Comparison of ENCODE assay signal across 1 fruit fly cellular context in genomic region chr3R:24100717-24101116, dm6.
A peak's percentile ranks its signal among the peaks of the same experiment; 100 is the strongest.
TF ChIP-seq lines count a peak whose summit lies in the region.

No protein-coding gene starts in this region.

TF ChIP-seq in whole organism, embryonic, 481 proteins besides CTCF, POLR2A, EP300 and RAD21 (continued from another document and continues in another):
- TF ChIP-seq CG12744 (GFP tag; optimal IDR thresholded peaks at IDR 0.05; lab: Kevin White, UChicago): no peak
- no peak for TF ChIP-seq CkIIα-i1 (GFP tag; IDR thresholded peaks at IDR 0.05; lab: Robert Waterston, UW)
- no peak for TF ChIP-seq caup (GFP tag; optimal IDR thresholded peaks at IDR 0.05; lab: Kevin White, UChicago; ENCODE audit: severe bottlenecking)
- no peak for TF ChIP-seq HLH4C (GFP tag; IDR thresholded peaks at IDR 0.05; lab: Robert Waterston, UW; ENCODE audit: partially characterized antibody)
- no peak for TF ChIP-seq h (optimal IDR thresholded peaks at IDR 0.05; lab: Kevin White, UChicago)
- TF ChIP-seq tap (tag; optimal IDR thresholded peaks at IDR 0.05; lab: Kevin White, UChicago): no peak
- no peak for TF ChIP-seq CG3407 (GFP tag; optimal IDR thresholded peaks at IDR 0.05; lab: Kevin White, UChicago)
- TF ChIP-seq CG10267 (tag; optimal IDR thresholded peaks at IDR 0.05; lab: Kevin White, UChicago): no peak
- TF ChIP-seq CG8359 (GFP tag; optimal IDR thresholded peaks at IDR 0.05; lab: Kevin White, UChicago; ENCODE audit: borderline replicate concordance): no peak
- no peak for TF ChIP-seq zen2 (GFP tag; IDR thresholded peaks at IDR 0.05; lab: Robert Waterston, UW; ENCODE audit: partially characterized antibody)
- TF ChIP-seq CG2889 (GFP tag; IDR thresholded peaks at IDR 0.05; lab: Robert Waterston, UW): no peak
- TF ChIP-seq MESR4 (GFP tag; optimal IDR thresholded peaks at IDR 0.05; lab: Kevin White, UChicago): no peak
- no peak for TF ChIP-seq CG6175 (GFP tag; IDR thresholded peaks at IDR 0.05; lab: Robert Waterston, UW)
- TF ChIP-seq CG14667 (GFP tag; IDR thresholded peaks at IDR 0.05; lab: Robert Waterston, UW): 0 out of 2 replicates have a peak, but pooled peaks have one; percentile 15
- TF ChIP-seq CG15696 (tag; optimal IDR thresholded peaks at IDR 0.05; lab: Kevin White, UChicago): no peak
- TF ChIP-seq Pdp1 (GFP tag; optimal IDR thresholded peaks at IDR 0.05; lab: Kevin White, UChicago): peak in 1 of 2 experiments; percentile 8
- TF ChIP-seq CG10209 (GFP tag; optimal IDR thresholded peaks at IDR 0.05; lab: Kevin White, UChicago): no peak
- peak; percentile 42 for TF ChIP-seq CG7839 (tag; optimal IDR thresholded peaks at IDR 0.05; lab: Kevin White, UChicago)
- no peak for TF ChIP-seq onecut (GFP tag; IDR thresholded peaks at IDR 0.05; lab: Robert Waterston, UW)
- TF ChIP-seq Abd-B (GFP tag; optimal IDR thresholded peaks at IDR 0.05; lab: Kevin White, UChicago): peak; percentile 21
- no peak for TF ChIP-seq CG4707 (GFP tag; optimal IDR thresholded peaks at IDR 0.05; lab: Kevin White, UChicago)
- no peak for TF ChIP-seq az2 (GFP tag; optimal IDR thresholded peaks at IDR 0.05; lab: Kevin White, UChicago)
- no peak for TF ChIP-seq Scr (GFP tag; IDR thresholded peaks at IDR 0.05; lab: Robert Waterston, UW; ENCODE audit: partially characterized antibody)
- no peak for TF ChIP-seq YL-1 (GFP tag; optimal IDR thresholded peaks at IDR 0.05; lab: Kevin White, UChicago)
- TF ChIP-seq ken (GFP tag; IDR thresholded peaks at IDR 0.05; lab: Robert Waterston, UW): no peak
- peak; percentile 42 for TF ChIP-seq lab (GFP tag; optimal IDR thresholded peaks at IDR 0.05; lab: Kevin White, UChicago)
- TF ChIP-seq chif (GFP tag; optimal IDR thresholded peaks at IDR 0.05; lab: Kevin White, UChicago): no peak
- no peak for TF ChIP-seq Dref (GFP tag; IDR thresholded peaks at IDR 0.05; lab: Robert Waterston, UW)
- no peak for TF ChIP-seq ash1 (GFP tag; optimal IDR thresholded peaks at IDR 0.05; lab: Kevin White, UChicago)
- no peak for TF ChIP-seq hth (optimal IDR thresholded peaks at IDR 0.05; lab: Kevin White, UChicago)
- TF ChIP-seq sd (tag; optimal IDR thresholded peaks at IDR 0.05; lab: Kevin White, UChicago): no peak
- no peak for TF ChIP-seq CG10979 (tag; optimal IDR thresholded peaks at IDR 0.05; lab: Kevin White, UChicago)
- no peak for TF ChIP-seq Hmx (GFP tag; optimal IDR thresholded peaks at IDR 0.05; lab: Kevin White, UChicago)
- TF ChIP-seq cato (GFP tag; optimal IDR thresholded peaks at IDR 0.05; lab: Kevin White, UChicago; ENCODE audit: borderline replicate concordance): no peak
- no peak for TF ChIP-seq stwl (tag; optimal IDR thresholded peaks at IDR 0.05; lab: Kevin White, UChicago)
- no peak for TF ChIP-seq CG11247 (GFP tag; IDR thresholded peaks at IDR 0.05; lab: Robert Waterston, UW)
- TF ChIP-seq CG10366 (GFP tag; IDR thresholded peaks at IDR 0.05; lab: Robert Waterston, UW): peak; percentile 11; the same call in 1 of the 2 replicates
- peak; percentile 3 for TF ChIP-seq CG9609 (GFP tag; optimal IDR thresholded peaks at IDR 0.05; lab: Kevin White, UChicago)
- no peak for TF ChIP-seq CG6272 (GFP tag; IDR thresholded peaks at IDR 0.05; lab: Robert Waterston, UW)
- TF ChIP-seq CG16863 (GFP tag; optimal IDR thresholded peaks at IDR 0.05; lab: Kevin White, UChicago): no peak
- TF ChIP-seq Chrac-16 (GFP tag; optimal IDR thresholded peaks at IDR 0.05; lab: Kevin White, UChicago): no peak
- TF ChIP-seq CG6254 (GFP tag; optimal IDR thresholded peaks at IDR 0.05; lab: Kevin White, UChicago): no peak
- TF ChIP-seq corto (GFP tag; optimal IDR thresholded peaks at IDR 0.05; lab: Kevin White, UChicago): no peak
- peak; percentile 0 for TF ChIP-seq bab2 (GFP tag; optimal IDR thresholded peaks at IDR 0.05; lab: Kevin White, UChicago)
- peak; percentile 2 for TF ChIP-seq Myb (GFP tag; optimal IDR thresholded peaks at IDR 0.05; lab: Kevin White, UChicago)
- no peak for TF ChIP-seq CG1024 (GFP tag; IDR thresholded peaks at IDR 0.05; lab: Robert Waterston, UW)
- TF ChIP-seq ato (GFP tag; IDR thresholded peaks at IDR 0.05; lab: Robert Waterston, UW; ENCODE audit: partially characterized antibody): no peak
- peak; percentile 59 for TF ChIP-seq psq (GFP tag; optimal IDR thresholded peaks at IDR 0.05; lab: Kevin White, UChicago)
- TF ChIP-seq CG34422 (GFP tag; IDR thresholded peaks at IDR 0.05; lab: Robert Waterston, UW): no peak
- peak; percentile 34; the same call in 1 of the 2 replicates for TF ChIP-seq lmd (GFP tag; IDR thresholded peaks at IDR 0.05; lab: Robert Waterston, UW)
- peak; percentile 21 for TF ChIP-seq CoRest (tag; optimal IDR thresholded peaks at IDR 0.05; lab: Kevin White, UChicago)
- TF ChIP-seq bbx (GFP tag; IDR thresholded peaks at IDR 0.05; lab: Robert Waterston, UW; ENCODE audit: partially characterized antibody): no peak
- TF ChIP-seq Camta (GFP tag; optimal IDR thresholded peaks at IDR 0.05; lab: Kevin White, UChicago): no peak
- TF ChIP-seq CG9932 (GFP tag; IDR thresholded peaks at IDR 0.05; lab: Robert Waterston, UW): peak; percentile 71
- TF ChIP-seq odd (GFP tag; optimal IDR thresholded peaks at IDR 0.05; lab: Kevin White, UChicago): no peak
- no peak for TF ChIP-seq CG18476 (GFP tag; optimal IDR thresholded peaks at IDR 0.05; lab: Kevin White, UChicago)
- no peak for TF ChIP-seq Sox100B (GFP tag; optimal IDR thresholded peaks at IDR 0.05; lab: Kevin White, UChicago)
- TF ChIP-seq tio (GFP tag; optimal IDR thresholded peaks at IDR 0.05; lab: Kevin White, UChicago): no peak
- TF ChIP-seq nerfin-1 (tag; optimal IDR thresholded peaks at IDR 0.05; lab: Kevin White, UChicago): no peak
- TF ChIP-seq ind (GFP tag; optimal IDR thresholded peaks at IDR 0.05; lab: Kevin White, UChicago): no peak
- no peak for TF ChIP-seq ara (GFP tag; IDR thresholded peaks at IDR 0.05; lab: Robert Waterston, UW)
- TF ChIP-seq Ssrp (tag; optimal IDR thresholded peaks at IDR 0.05; lab: Kevin White, UChicago): no peak
- no peak for TF ChIP-seq CG33557 (GFP tag; optimal IDR thresholded peaks at IDR 0.05; lab: Kevin White, UChicago)
- TF ChIP-seq Xbp1 (GFP tag; optimal IDR thresholded peaks at IDR 0.05; lab: Kevin White, UChicago): peak; percentile 46
- TF ChIP-seq bigmax (GFP tag; optimal IDR thresholded peaks at IDR 0.05; lab: Kevin White, UChicago): no peak
- TF ChIP-seq CG12391 (tag; optimal IDR thresholded peaks at IDR 0.05; lab: Kevin White, UChicago): peak; percentile 9
- TF ChIP-seq Sry-β (GFP tag; optimal IDR thresholded peaks at IDR 0.05; lab: Kevin White, UChicago): no peak
- TF ChIP-seq cwo (GFP tag; optimal IDR thresholded peaks at IDR 0.05; lab: Kevin White, UChicago): no peak
- no peak for TF ChIP-seq nmo (GFP tag; optimal IDR thresholded peaks at IDR 0.05; lab: Kevin White, UChicago)
- TF ChIP-seq Six4 (GFP tag; optimal IDR thresholded peaks at IDR 0.05; lab: Kevin White, UChicago): no peak
- TF ChIP-seq CG31441 (GFP tag; IDR thresholded peaks at IDR 0.05; lab: Robert Waterston, UW): peak; percentile 14; the same call in 1 of the 2 replicates
- TF ChIP-seq Drgx (GFP tag; IDR thresholded peaks at IDR 0.05; lab: Robert Waterston, UW): no peak
- TF ChIP-seq Ets97D (GFP tag; optimal IDR thresholded peaks at IDR 0.05; lab: Kevin White, UChicago): no peak
- TF ChIP-seq Usf (GFP tag; optimal IDR thresholded peaks at IDR 0.05; lab: Kevin White, UChicago): no peak
- no peak for TF ChIP-seq zf30C (GFP tag; optimal IDR thresholded peaks at IDR 0.05; lab: Kevin White, UChicago)
- no peak for TF ChIP-seq prd (optimal IDR thresholded peaks at IDR 0.05; lab: Kevin White, UChicago)
- TF ChIP-seq prd (GFP tag; IDR thresholded peaks at IDR 0.05; lab: Robert Waterston, UW): peak; percentile 37; the same call in 2 of the 3 replicates
- TF ChIP-seq Ada2b (GFP tag; IDR thresholded peaks at IDR 0.05; lab: Robert Waterston, UW): peak; percentile 53
- TF ChIP-seq CG15011 (GFP tag; optimal IDR thresholded peaks at IDR 0.05; lab: Kevin White, UChicago): no peak
- no peak for TF ChIP-seq fu2 (GFP tag; optimal IDR thresholded peaks at IDR 0.05; lab: Kevin White, UChicago)
- TF ChIP-seq dm (GFP tag; optimal IDR thresholded peaks at IDR 0.05; lab: Kevin White, UChicago): no peak
- no peak for TF ChIP-seq disco-r (GFP tag; optimal IDR thresholded peaks at IDR 0.05; lab: Kevin White, UChicago)
- no peak for TF ChIP-seq sens-2 (GFP tag; IDR thresholded peaks at IDR 0.05; lab: Robert Waterston, UW)
- TF ChIP-seq danr (GFP tag; IDR thresholded peaks at IDR 0.05; lab: Robert Waterston, UW): no peak
- TF ChIP-seq NFAT (GFP tag; IDR thresholded peaks at IDR 0.05; lab: Robert Waterston, UW): no peak
- TF ChIP-seq CG2202 (tag; optimal IDR thresholded peaks at IDR 0.05; lab: Kevin White, UChicago): no peak
- TF ChIP-seq vnd (GFP tag; IDR thresholded peaks at IDR 0.05; lab: Robert Waterston, UW; ENCODE audit: partially characterized antibody): no peak
- TF ChIP-seq CG4730 (GFP tag; IDR thresholded peaks at IDR 0.05; lab: Robert Waterston, UW): no peak
- no peak for TF ChIP-seq CG6765 (GFP tag; optimal IDR thresholded peaks at IDR 0.05; lab: Kevin White, UChicago)
- peak; percentile 36 for TF ChIP-seq CG11504 (tag; optimal IDR thresholded peaks at IDR 0.05; lab: Kevin White, UChicago)
- TF ChIP-seq CG1647 (GFP tag; optimal IDR thresholded peaks at IDR 0.05; lab: Kevin White, UChicago): no peak
- no peak for TF ChIP-seq fru (optimal IDR thresholded peaks at IDR 0.05; lab: Kevin White, UChicago)
- TF ChIP-seq tna (GFP tag; IDR thresholded peaks at IDR 0.05; lab: Robert Waterston, UW; ENCODE audit: partially characterized antibody): no peak
- no peak for TF ChIP-seq CG30020 (tag; optimal IDR thresholded peaks at IDR 0.05; lab: Kevin White, UChicago)
- no peak for TF ChIP-seq CG18599 (GFP tag; optimal IDR thresholded peaks at IDR 0.05; lab: Kevin White, UChicago)
- no peak for TF ChIP-seq Dll (GFP tag; IDR thresholded peaks at IDR 0.05; lab: Robert Waterston, UW; ENCODE audit: partially characterized antibody)
- no peak for TF ChIP-seq Dip2 (GFP tag; IDR thresholded peaks at IDR 0.05; lab: Robert Waterston, UW)
- peak; percentile 3 for TF ChIP-seq CG17385 (GFP tag; optimal IDR thresholded peaks at IDR 0.05; lab: Kevin White, UChicago)
- no peak for TF ChIP-seq CG9215 (GFP tag; IDR thresholded peaks at IDR 0.05; lab: Robert Waterston, UW)
- TF ChIP-seq CG9437 (GFP tag; optimal IDR thresholded peaks at IDR 0.05; lab: Kevin White, UChicago): no peak
- no peak for TF ChIP-seq twi (tag; optimal IDR thresholded peaks at IDR 0.05; lab: Kevin White, UChicago)
- no peak for TF ChIP-seq CG7987 (GFP tag; optimal IDR thresholded peaks at IDR 0.05; lab: Kevin White, UChicago)
- no peak for TF ChIP-seq CrebB (tag; optimal IDR thresholded peaks at IDR 0.05; lab: Kevin White, UChicago)
- TF ChIP-seq D19A (tag; optimal IDR thresholded peaks at IDR 0.05; lab: Kevin White, UChicago): no peak
- no peak for TF ChIP-seq Neu2 (GFP tag; optimal IDR thresholded peaks at IDR 0.05; lab: Kevin White, UChicago; ENCODE audit: borderline replicate concordance)
- peak; percentile 35; the same call in 1 of the 3 replicates for TF ChIP-seq ci (GFP tag; IDR thresholded peaks at IDR 0.05; lab: Robert Waterston, UW)
- TF ChIP-seq CG16815 (GFP tag; optimal IDR thresholded peaks at IDR 0.05; lab: Kevin White, UChicago): no peak
- no peak for TF ChIP-seq chm (GFP tag; IDR thresholded peaks at IDR 0.05; lab: Robert Waterston, UW)
- no peak for TF ChIP-seq tll (GFP tag; optimal IDR thresholded peaks at IDR 0.05; lab: Kevin White, UChicago)
- no peak for TF ChIP-seq wor (GFP tag; IDR thresholded peaks at IDR 0.05; lab: Robert Waterston, UW)
- no peak for TF ChIP-seq slou (GFP tag; optimal IDR thresholded peaks at IDR 0.05; lab: Kevin White, UChicago)
- no peak for TF ChIP-seq fd3F (GFP tag; optimal IDR thresholded peaks at IDR 0.05; lab: Kevin White, UChicago)
- no peak for TF ChIP-seq CG6689 (GFP tag; IDR thresholded peaks at IDR 0.05; lab: Robert Waterston, UW)
- no peak for TF ChIP-seq CG11696 (GFP tag; IDR thresholded peaks at IDR 0.05; lab: Robert Waterston, UW)
- TF ChIP-seq grau (tag; optimal IDR thresholded peaks at IDR 0.05; lab: Kevin White, UChicago): peak; percentile 34
- no peak for TF ChIP-seq CG7556 (GFP tag; optimal IDR thresholded peaks at IDR 0.05; lab: Kevin White, UChicago)
- no peak for TF ChIP-seq CG10959 (GFP tag; IDR thresholded peaks at IDR 0.05; lab: Robert Waterston, UW)
- no peak for TF ChIP-seq Elba2 (GFP tag; optimal IDR thresholded peaks at IDR 0.05; lab: Kevin White, UChicago)
- TF ChIP-seq Dbx (GFP tag; IDR thresholded peaks at IDR 0.05; lab: Robert Waterston, UW): no peak
- TF ChIP-seq da (GFP tag; optimal IDR thresholded peaks at IDR 0.05; lab: Kevin White, UChicago): no peak
- TF ChIP-seq CG13775 (GFP tag; optimal IDR thresholded peaks at IDR 0.05; lab: Kevin White, UChicago): no peak
- TF ChIP-seq CG15479 (GFP tag; optimal IDR thresholded peaks at IDR 0.05; lab: Kevin White, UChicago): no peak
- TF ChIP-seq org-1 (GFP tag; optimal IDR thresholded peaks at IDR 0.05; lab: Kevin White, UChicago): no peak
- TF ChIP-seq HmgZ (tag; optimal IDR thresholded peaks at IDR 0.05; lab: Kevin White, UChicago): no peak
- TF ChIP-seq shn (GFP tag; optimal IDR thresholded peaks at IDR 0.05; lab: Kevin White, UChicago): no peak
- no peak for TF ChIP-seq CG4328 (GFP tag; optimal IDR thresholded peaks at IDR 0.05; lab: Kevin White, UChicago)
- TF ChIP-seq NC2β (GFP tag; optimal IDR thresholded peaks at IDR 0.05; lab: Kevin White, UChicago): no peak
- no peak for TF ChIP-seq jumu (GFP tag; optimal IDR thresholded peaks at IDR 0.05; lab: Kevin White, UChicago)
- no peak for TF ChIP-seq scrt (GFP tag; optimal IDR thresholded peaks at IDR 0.05; lab: Kevin White, UChicago)
- TF ChIP-seq nau (GFP tag; optimal IDR thresholded peaks at IDR 0.05; lab: Kevin White, UChicago): no peak
- TF ChIP-seq CG4617 (GFP tag; optimal IDR thresholded peaks at IDR 0.05; lab: Kevin White, UChicago; ENCODE audit: borderline replicate concordance): no peak
- TF ChIP-seq CG13296 (GFP tag; optimal IDR thresholded peaks at IDR 0.05; lab: Kevin White, UChicago): no peak
- no peak for TF ChIP-seq ERR (GFP tag; optimal IDR thresholded peaks at IDR 0.05; lab: Kevin White, UChicago)
- peak in 1 of 2 experiments; percentile 32 for TF ChIP-seq Hr51 (GFP tag; optimal IDR thresholded peaks at IDR 0.05; lab: Kevin White, UChicago)
- no peak for TF ChIP-seq inv (GFP tag; IDR thresholded peaks at IDR 0.05; lab: Robert Waterston, UW; ENCODE audit: partially characterized antibody)
- TF ChIP-seq esg (GFP tag; conservative IDR thresholded peaks at IDR 0.05; lab: Robert Waterston, UW): no peak; the same call in 1 of the 2 replicates
- no peak for TF ChIP-seq p53 (GFP tag; optimal IDR thresholded peaks at IDR 0.05; lab: Kevin White, UChicago)
